Fruit fly (Drosophila melanogaster) S2 (cell line): ENCODE measurements around the gene Charon.

Experiments
- CG8478 ChIP-seq: fragments of >200 bp; optimal IDR thresholded peaks from 2 replicates; lab custom pipeline; 2018
- CTCF ChIP-seq, 2 experiments: fragments of >200 bp; optimal IDR thresholded peaks; 2 replicates each; lab custom pipeline; 2018

dm6 chr2L:1185642-1186497, 13.3 kb upstream of the Charon start, which contains the start of gene CG5001:
- TF ChIP-seq CG8478 (lab: Kevin White, UChicago) (no peak), CTCF (optimal IDR thresholded peaks at IDR 0.05; lab: Kevin White, UChicago) (no peak)
